Worm (Caenorhabditis elegans): ENCODE results near the gene C36E8.4.

DNA sequence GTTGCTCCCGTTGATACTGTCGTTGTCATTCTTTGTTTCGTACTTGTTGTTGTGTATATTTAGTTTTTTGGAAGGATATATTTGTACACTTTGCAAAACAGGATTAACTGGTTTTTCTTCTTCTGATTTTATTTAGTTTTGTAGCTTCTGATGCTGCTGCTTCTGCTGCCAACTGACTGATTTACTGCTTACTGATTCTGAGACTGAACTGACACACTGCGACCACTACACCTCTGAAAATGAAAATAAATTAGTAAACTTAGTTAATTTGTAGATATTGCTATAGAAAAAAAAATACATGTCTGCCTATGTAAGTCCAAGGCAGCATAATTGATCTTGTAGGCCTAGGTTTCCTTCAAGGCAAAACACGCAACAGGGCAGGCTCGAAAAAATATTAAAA, 39.4 kb upstream of the C36E8.4 start, which contains the start of gene R10E9.4:
- TF ChIP-seq unc-39 (tag; optimal IDR thresholded peaks at IDR 0.05) (no peak), nhr-28 (tag; optimal IDR thresholded peaks at IDR 0.05) (no peak), lin-38 (GFP tag; IDR thresholded peaks at IDR 0.05) (no peak), F49E8.2 (tag; optimal IDR thresholded peaks at IDR 0.05; ENCODE audit: borderline replicate concordance) (no peak)

All from whole organism, L4 larva.